Fruit fly (Drosophila melanogaster) whole organism, embryonic: ENCODE measurements around the gene dmGlut.

Experiments
- C15 ChIP-seq: fragments of 200-800 bp; sonication (Bioruptor generic); IDR thresholded peaks from 3 replicates; pipeline ENCODE4 v1.3.6; 2022; ENCODE audit warnings: missing biosample characterization, missing genetic modification characterization
- CG10147 ChIP-seq: fragments of 200-800 bp; sonication (Bioruptor generic); optimal IDR thresholded peaks from 2 replicates; lab custom pipeline; 2019; ENCODE audit warnings: missing biosample characterization, mild to moderate bottlenecking, missing genetic modification characterization, moderate library complexity
- CG10462 ChIP-seq: fragments of 200-800 bp; sonication (Bioruptor generic); optimal IDR thresholded peaks from 2 replicates; lab custom pipeline; 2016; ENCODE audit warnings: missing biosample characterization, missing genetic modification characterization
- CG15073 ChIP-seq: fragments of 200-800 bp; sonication (Bioruptor generic); optimal IDR thresholded peaks from 2 replicates; lab custom pipeline; 2016; ENCODE audit warnings: missing biosample characterization, missing genetic modification characterization
- CG15601 ChIP-seq: fragments of 200-800 bp; sonication (Bioruptor generic); optimal IDR thresholded peaks from 3 replicates; lab custom pipeline; 2019; ENCODE audit warnings: missing biosample characterization, mild to moderate bottlenecking, missing genetic modification characterization, moderate library complexity
- CG1602 ChIP-seq: fragments of 200-800 bp; sonication (Bioruptor generic); optimal IDR thresholded peaks from 3 replicates; lab custom pipeline; 2016; ENCODE audit warnings: missing biosample characterization, missing genetic modification characterization
- CG1603 ChIP-seq: fragments of 200-800 bp; sonication (Bioruptor generic); optimal IDR thresholded peaks from 2 replicates; lab custom pipeline; 2019; ENCODE audit warnings: missing biosample characterization, mild to moderate bottlenecking, missing genetic modification characterization, moderate library complexity
- CG17829 ChIP-seq: fragments of 200-800 bp; optimal IDR thresholded peaks from 2 replicates; lab custom pipeline; 2019; ENCODE audit warnings: missing biosample characterization, mild to moderate bottlenecking, missing genetic modification characterization, moderate library complexity
- CG2116 ChIP-seq: fragments of 200-800 bp; sonication (Bioruptor generic); optimal IDR thresholded peaks from 3 replicates; lab custom pipeline; 2018; ENCODE audit warnings: missing biosample characterization, mild to moderate bottlenecking, missing genetic modification characterization
- CG30020 ChIP-seq: fragments of 200-800 bp; optimal IDR thresholded peaks from 2 replicates; lab custom pipeline; 2019; ENCODE audit warnings: missing biosample characterization, mild to moderate bottlenecking, missing genetic modification characterization, moderate library complexity
- CG3065 ChIP-seq: fragments of 200-800 bp; sonication (Bioruptor generic); optimal IDR thresholded peaks from 2 replicates; lab custom pipeline; 2016; ENCODE audit warnings: missing biosample characterization, missing genetic modification characterization
- CG3407 ChIP-seq: fragments of 200-800 bp; sonication (Bioruptor generic); optimal IDR thresholded peaks from 2 replicates; lab custom pipeline; 2018; ENCODE audit warnings: missing biosample characterization, mild to moderate bottlenecking, missing genetic modification characterization
- CG8924 ChIP-seq: fragments of 200-800 bp; optimal IDR thresholded peaks from 3 replicates; lab custom pipeline; 2019; ENCODE audit warnings: missing biosample characterization, mild to moderate bottlenecking, missing genetic modification characterization, moderate library complexity
- CHES-1-like ChIP-seq: fragments of 200-800 bp; sonication (Bioruptor generic); optimal IDR thresholded peaks from 2 replicates; lab custom pipeline; 2016; ENCODE audit warnings: missing biosample characterization, missing genetic modification characterization
- Dll ChIP-seq: fragments of 200-800 bp; sonication (Bioruptor generic); IDR thresholded peaks from 4 replicates; pipeline ENCODE4 v1.3.6; 2022; ENCODE audit warnings: missing biosample characterization, missing genetic modification characterization; ENCODE audit not compliant: partially characterized antibody
- Doc2 ChIP-seq: fragments of 200-800 bp; sonication (Bioruptor generic); IDR thresholded peaks from 2 replicates; pipeline ENCODE4 v1.3.6; 2022; ENCODE audit warnings: missing biosample characterization, missing genetic modification characterization
- Ets97D ChIP-seq: fragments of 200-800 bp; sonication (Bioruptor generic); optimal IDR thresholded peaks from 3 replicates; lab custom pipeline; 2016; ENCODE audit warnings: missing biosample characterization, missing genetic modification characterization
- MESR4 ChIP-seq: fragments of 200-800 bp; sonication (Bioruptor generic); optimal IDR thresholded peaks from 2 replicates; lab custom pipeline; 2018; ENCODE audit warnings: missing biosample characterization, mild to moderate bottlenecking, missing genetic modification characterization, moderate library complexity
- Opbp ChIP-seq: fragments of 200-800 bp; sonication (Bioruptor generic); IDR thresholded peaks from 3 replicates; pipeline ENCODE4 v1.3.6; 2022; ENCODE audit warnings: missing biosample characterization, missing genetic modification characterization; ENCODE audit not compliant: partially characterized antibody
- Sry-β ChIP-seq: fragments of 200-800 bp; sonication (Bioruptor generic); optimal IDR thresholded peaks from 2 replicates; lab custom pipeline; 2018; ENCODE audit warnings: missing biosample characterization, mild to moderate bottlenecking, missing genetic modification characterization, moderate library complexity
- Xbp1 ChIP-seq: fragments of 200-800 bp; sonication (Bioruptor generic); optimal IDR thresholded peaks from 3 replicates; lab custom pipeline; 2016; ENCODE audit warnings: missing biosample characterization, mild to moderate bottlenecking, missing genetic modification characterization
- YL-1 ChIP-seq: fragments of 200-800 bp; sonication (Bioruptor generic); optimal IDR thresholded peaks from 3 replicates; lab custom pipeline; 2017; ENCODE audit warnings: missing biosample characterization, mild to moderate bottlenecking, missing genetic modification characterization
- bbx ChIP-seq: fragments of 200-800 bp; sonication (Bioruptor generic); IDR thresholded peaks from 2 replicates; pipeline ENCODE4 v1.3.6; 2022; ENCODE audit warnings: missing biosample characterization, missing genetic modification characterization; ENCODE audit not compliant: partially characterized antibody
- bsh ChIP-seq, 2 experiments: fragments of 200-800 bp; sonication (Bioruptor generic); optimal IDR thresholded peaks; 2 replicates each; lab custom pipeline; 2017 to 2018; ENCODE audit warnings: mild to moderate bottlenecking in 2 of 2, missing biosample characterization in 2 of 2, missing genetic modification characterization in 2 of 2, moderate library complexity in 1 of 2
- ci ChIP-seq: fragments of 200-800 bp; sonication (Bioruptor generic); IDR thresholded peaks from 3 replicates; pipeline ENCODE4 v1.3.6; 2022; ENCODE audit warnings: missing biosample characterization, missing genetic modification characterization
- crp ChIP-seq, 2 experiments: fragments of 200-800 bp; sonication (Bioruptor generic); optimal IDR thresholded peaks; 2 replicates in 1 of 2; 3 replicates in 1 of 2; lab custom pipeline; 2017; ENCODE audit warnings: missing biosample characterization in 2 of 2, missing genetic modification characterization in 2 of 2, mild to moderate bottlenecking in 1 of 2, moderate library complexity in 1 of 2
- disco-r ChIP-seq: fragments of 200-800 bp; sonication (Bioruptor generic); optimal IDR thresholded peaks from 2 replicates; lab custom pipeline; 2016; ENCODE audit warnings: missing biosample characterization, missing genetic modification characterization
- gcm ChIP-seq: fragments of 200-800 bp; sonication (Bioruptor generic); optimal IDR thresholded peaks from 2 replicates; lab custom pipeline; 2019; ENCODE audit warnings: missing biosample characterization, mild to moderate bottlenecking, missing genetic modification characterization, moderate library complexity
- nerfin-1 ChIP-seq: fragments of 200-800 bp; sonication (Bioruptor generic); optimal IDR thresholded peaks from 3 replicates; lab custom pipeline; 2019; ENCODE audit warnings: missing biosample characterization, mild to moderate bottlenecking, missing genetic modification characterization, moderate library complexity
- odd ChIP-seq: fragments of 200-800 bp; sonication (Bioruptor generic); optimal IDR thresholded peaks from 2 replicates; lab custom pipeline; 2017; ENCODE audit warnings: missing biosample characterization, mild to moderate bottlenecking, missing genetic modification characterization
- pan ChIP-seq, 4 experiments: fragments of >200 bp in 3 of 4; fragments of 200-800 bp in 1 of 4; sonication (Bioruptor generic) in 1 of 4; optimal IDR thresholded peaks in 3 of 4; IDR thresholded peaks in 1 of 4; 2 replicates each; pipeline versions ENCODE4 v1.3.6 to Lab custom; 2017 to 2022; ENCODE audit warnings: missing biosample characterization in 2 of 4, missing genetic modification characterization in 2 of 4, mixed read lengths in 1 of 4
- phol ChIP-seq: fragments of 200-800 bp; sonication (Bioruptor generic); optimal IDR thresholded peaks from 3 replicates; lab custom pipeline; 2018; ENCODE audit warnings: missing biosample characterization, mild to moderate bottlenecking, missing genetic modification characterization, moderate library complexity
- sens ChIP-seq: fragments of 200-800 bp; sonication (Bioruptor generic); peaks from one replicate; lab custom pipeline; 2016; ENCODE audit warnings: missing biosample characterization, missing genetic modification characterization
- sim ChIP-seq: fragments of 200-800 bp; sonication (Bioruptor generic); IDR thresholded peaks from 2 replicates; pipeline ENCODE4 v1.3.6; 2022; ENCODE audit warnings: missing biosample characterization, missing genetic modification characterization
- slou ChIP-seq: fragments of 200-800 bp; sonication (Bioruptor generic); optimal IDR thresholded peaks from 3 replicates; lab custom pipeline; 2016; ENCODE audit warnings: missing biosample characterization, missing genetic modification characterization
- sr ChIP-seq: fragments of 200-800 bp; sonication (Bioruptor generic); IDR thresholded peaks from 3 replicates; pipeline ENCODE4 v1.3.6; 2022; ENCODE audit warnings: missing biosample characterization, missing genetic modification characterization
- stwl ChIP-seq: fragments of 200-800 bp; sonication (Bioruptor generic); optimal IDR thresholded peaks from 3 replicates; lab custom pipeline; 2018; ENCODE audit warnings: missing biosample characterization, mild to moderate bottlenecking, missing genetic modification characterization, moderate library complexity
- sug ChIP-seq: fragments of 200-800 bp; optimal IDR thresholded peaks from 2 replicates; lab custom pipeline; 2019; ENCODE audit warnings: missing biosample characterization, mild to moderate bottlenecking, missing genetic modification characterization, moderate library complexity
- tin ChIP-seq: fragments of 200-800 bp; sonication (Bioruptor generic); optimal IDR thresholded peaks from 3 replicates; lab custom pipeline; 2016; ENCODE audit warnings: missing biosample characterization, missing genetic modification characterization
- twi ChIP-seq: fragments of 200-800 bp; optimal IDR thresholded peaks from 2 replicates; lab custom pipeline; 2019; ENCODE audit warnings: missing biosample characterization, mild to moderate bottlenecking, missing genetic modification characterization, moderate library complexity

The dmGlut gene

DNA sequence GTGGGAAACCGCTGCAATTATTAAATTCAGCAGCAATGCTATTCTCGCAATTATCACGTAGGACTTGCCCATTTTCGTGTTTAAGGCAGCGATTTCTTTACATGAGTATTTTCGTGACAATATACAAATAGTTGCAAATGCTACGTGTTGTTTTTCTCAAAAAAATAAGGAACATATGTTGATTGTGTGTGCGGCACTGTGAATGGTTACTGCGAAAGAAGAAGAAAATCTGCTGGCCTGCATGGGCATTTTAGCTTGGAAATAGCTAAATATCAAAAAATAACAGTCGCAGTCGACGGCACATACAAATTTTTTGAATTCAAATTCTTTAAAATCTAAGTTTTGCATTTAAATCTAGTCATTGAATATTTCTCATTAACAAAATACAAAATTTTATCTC lies 13.3 kb downstream of the dmGlut start, which contains the start of gene CG6766 (continued):
- TF ChIP-seq C15 (GFP tag; lab: Robert Waterston, UW) (no peak), gcm (GFP tag; lab: Kevin White, UChicago) (no peak), CHES-1-like (GFP tag; lab: Kevin White, UChicago) (peak; percentile 5), tin (GFP tag; lab: Kevin White, UChicago) (no peak), CG3407 (GFP tag; lab: Kevin White, UChicago) (no peak), CG1602 (GFP tag; lab: Kevin White, UChicago) (no peak), CG8924 (tag; lab: Kevin White, UChicago) (no peak), MESR4 (GFP tag; lab: Kevin White, UChicago) (peak; percentile 60), Doc2 (GFP tag; lab: Robert Waterston, UW) (no peak), Xbp1 (peak; percentile 72), CG3065 (GFP tag; lab: Kevin White, UChicago) (no peak), ci (no peak), sug (tag; lab: Kevin White, UChicago) (peak; percentile 19), CG1603 (no peak), sens (peak; percentile 73), twi (tag; lab: Kevin White, UChicago) (peak; percentile 77), CG10147 (no peak), Sry-β (GFP tag; lab: Kevin White, UChicago) (peak; percentile 91), slou (GFP tag; lab: Kevin White, UChicago) (no peak), CG30020 (tag; lab: Kevin White, UChicago) (peak; percentile 6), bbx (GFP tag; lab: Robert Waterston, UW) (peak; percentile 35; the same call in 1 of the 2 replicates), crp (GFP tag; optimal IDR thresholded peaks at IDR 0.05; lab: Kevin White, UChicago) (peak; percentile 6 to 88), CG10462 (GFP tag; lab: Kevin White, UChicago) (no peak), disco-r (GFP tag; lab: Kevin White, UChicago) (no peak), YL-1 (GFP tag; lab: Kevin White, UChicago) (peak; percentile 57), odd (GFP tag; lab: Kevin White, UChicago) (no peak), CG15073 (GFP tag; lab: Kevin White, UChicago) (peak; percentile 41), Dll (GFP tag; lab: Robert Waterston, UW) (peak; percentile 29; the same call in 1 of the 4 replicates), CG15601 (no peak), stwl (peak; percentile 73), CG17829 (tag; lab: Kevin White, UChicago) (peak; percentile 4), nerfin-1 (tag; lab: Kevin White, UChicago) (peak; percentile 91), Ets97D (GFP tag; lab: Kevin White, UChicago) (peak; percentile 3), bsh (GFP tag; optimal IDR thresholded peaks at IDR 0.05; lab: Kevin White, UChicago) (no peak), Opbp (GFP tag; lab: Robert Waterston, UW) (peak; percentile 23; the same call in 2 of the 3 replicates), sr (GFP tag; lab: Robert Waterston, UW) (no peak), pan (optimal IDR thresholded peaks at IDR 0.05; lab: Kevin White, UChicago) (no peak), pan (GFP tag; optimal IDR thresholded peaks at IDR 0.05 in 1 of 2, IDR thresholded peaks at IDR 0.05 in 1 of 2) (no peak), phol (tag; lab: Kevin White, UChicago) (peak; percentile 9), CG2116 (GFP tag; lab: Kevin White, UChicago) (peak; percentile 32), sim (GFP tag; lab: Robert Waterston, UW) (no peak)
